Worm (Caenorhabditis elegans): ENCODE measurements around the gene klf-3.

DNA sequence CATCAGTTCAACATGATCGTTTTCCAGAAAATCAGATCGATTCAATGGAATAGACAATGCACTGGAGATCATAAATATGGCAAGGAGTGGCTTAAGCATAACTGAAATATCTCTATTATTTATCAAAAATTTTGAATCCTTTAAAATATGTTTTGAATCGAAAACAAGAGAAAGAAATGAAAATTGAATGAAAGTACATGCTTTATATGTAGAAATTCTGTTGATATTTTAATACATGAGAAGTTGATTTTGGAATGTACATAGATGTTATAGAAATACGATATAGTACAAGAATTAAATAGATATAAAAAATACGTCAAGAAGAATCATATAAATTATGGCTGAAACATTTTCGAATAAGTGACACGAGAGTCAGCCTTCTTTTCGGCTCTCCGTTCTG, 24.4 kb upstream of the klf-3 start, which contains the start of gene C56C10.9:
- TF ChIP-seq dao-5 (tag; optimal IDR thresholded peaks at IDR 0.05) (no peak), him-1 (tag; optimal IDR thresholded peaks at IDR 0.05) (no peak), W03F9.2 (tag; optimal IDR thresholded peaks at IDR 0.05) (no peak)

Data from whole organism, L4/young adult.